Worm (Caenorhabditis elegans): ENCODE measurements around the gene F52G2.3.

DNA sequence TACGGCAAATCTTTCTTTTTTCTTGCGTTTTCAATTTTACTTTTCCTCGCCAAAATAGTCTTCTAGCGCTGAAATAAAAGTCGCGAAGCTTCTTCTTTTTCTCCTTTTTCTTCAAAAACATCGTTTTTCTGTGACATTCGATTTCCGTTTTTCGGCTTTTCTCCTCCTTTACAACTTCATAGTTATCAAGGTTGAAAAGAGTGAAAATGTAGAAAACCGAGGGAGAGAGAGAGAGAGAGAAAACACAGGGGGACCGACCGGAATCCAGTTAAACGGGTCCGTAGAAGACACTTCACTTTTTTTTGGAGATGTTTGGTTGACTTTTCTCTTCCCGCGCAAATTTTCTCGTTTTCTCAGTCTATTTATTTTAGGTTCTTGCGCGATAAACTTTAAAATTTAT is 16.3 kb upstream of the F52G2.3 start:
- TF ChIP-seq nfya-1 (tag; optimal IDR thresholded peaks at IDR 0.05; ENCODE audit: borderline replicate concordance, insufficient read depth) (no peak), lag-1 (GFP tag; IDR thresholded peaks at IDR 0.05) (no peak), zfh-2 (GFP tag; conservative IDR thresholded peaks at IDR 0.05) (no peak), efl-1 (GFP tag; optimal IDR thresholded peaks at IDR 0.05) (no peak), dpff-1 (tag; optimal IDR thresholded peaks at IDR 0.05) (no peak), hmg-1.2 (GFP tag; IDR thresholded peaks at IDR 0.05) (no peak), ama-1 (optimal IDR thresholded peaks at IDR 0.05) (no peak), ama-1 (GFP tag; optimal IDR thresholded peaks at IDR 0.05) (no peak), him-1 (tag; optimal IDR thresholded peaks at IDR 0.05) (no peak), attf-3 (GFP tag; conservative IDR thresholded peaks at IDR 0.05) (no peak), unc-130 (GFP tag; optimal IDR thresholded peaks at IDR 0.05) (no peak), ceh-91 (GFP tag; IDR thresholded peaks at IDR 0.05) (no peak)
